ENCODE assay signal across 8 worm cellular contexts in genomic region chrX:16901906-16902383, ce11.
TF ChIP-seq lines count a peak whose summit lies in the region.
"Not testable (repeated sequence)": the region's sequence is repeated elsewhere in the genome, so short reads cannot be mapped to it uniquely, and the experiment has no call there.

No protein-coding gene starts in this region.

TF ChIP-seq in whole organism, L1 larva, 84 proteins besides CTCF, POLR2A, EP300 and RAD21 (continues in another document):
- TF ChIP-seq skn-1 (tag; optimal IDR thresholded peaks at IDR 0.05; lab: Kevin White, UChicago) = peak; percentile 13
- TF ChIP-seq nhr-20 (tag; optimal IDR thresholded peaks at IDR 0.05; lab: Kevin White, UChicago) = peak; percentile 79
- peak; percentile 21 for TF ChIP-seq xbp-1 (tag; optimal IDR thresholded peaks at IDR 0.05; lab: Kevin White, UChicago)
- peak; percentile 50 for TF ChIP-seq lir-3 (tag; optimal IDR thresholded peaks at IDR 0.05; lab: Kevin White, UChicago; ENCODE audit: poor library complexity)
- peak; percentile 34 for TF ChIP-seq C16A3.4 (tag; optimal IDR thresholded peaks at IDR 0.05; lab: Kevin White, UChicago)
- TF ChIP-seq lin-35 (GFP tag; optimal IDR thresholded peaks at IDR 0.05; lab: Kevin White, UChicago) = peak; percentile 32 to 70
- TF ChIP-seq nhr-90 (tag; optimal IDR thresholded peaks at IDR 0.05; lab: Kevin White, UChicago; ENCODE audit: poor library complexity) = peak; percentile 61
- TF ChIP-seq mdl-1 (tag; optimal IDR thresholded peaks at IDR 0.05; lab: Kevin White, UChicago) = peak in 1 of 2 experiments; percentile 84
- peak; percentile 80 for TF ChIP-seq snu-23 (GFP tag; optimal IDR thresholded peaks at IDR 0.05; lab: Kevin White, UChicago)
- peak; percentile 41; the same call in 1 of the 2 replicates for TF ChIP-seq mab-9 (GFP tag; IDR thresholded peaks at IDR 0.05; lab: Robert Waterston, UW)

TF ChIP-seq in whole organism, L2 larva, 48 proteins besides CTCF, POLR2A, EP300 and RAD21:
- TF ChIP-seq fos-1 (tag; optimal IDR thresholded peaks at IDR 0.05; lab: Kevin White, UChicago) (peak; percentile 19), sma-3 (GFP tag; optimal IDR thresholded peaks at IDR 0.05; lab: Kevin White, UChicago) (peak; percentile 51), blmp-1 (tag; optimal IDR thresholded peaks at IDR 0.05; lab: Kevin White, UChicago; ENCODE audit: insufficient read depth) (peak; percentile 42), C34F6.9 (tag; optimal IDR thresholded peaks at IDR 0.05; lab: Kevin White, UChicago) (peak; percentile 43), sma-9 (GFP tag; optimal IDR thresholded peaks at IDR 0.05; lab: Kevin White, UChicago) (peak; percentile 72), nhr-21 (tag; optimal IDR thresholded peaks at IDR 0.05; lab: Kevin White, UChicago) (peak; percentile 65), nhr-129 (tag; optimal IDR thresholded peaks at IDR 0.05; lab: Kevin White, UChicago) (peak; percentile 85), mdl-1 (tag; optimal IDR thresholded peaks at IDR 0.05; lab: Kevin White, UChicago) (peak in 1 of 2 experiments; percentile 36), nhr-25 (tag; optimal IDR thresholded peaks at IDR 0.05; lab: Kevin White, UChicago) (peak; percentile 85), F13H6.1 (tag; optimal IDR thresholded peaks at IDR 0.05; lab: Kevin White, UChicago) (peak; percentile 34)
- TF ChIP-seq sma-9 (tag; optimal IDR thresholded peaks at IDR 0.05; lab: Kevin White, UChicago) = not testable (repeated sequence)

TF ChIP-seq in whole organism, L3 larva, 47 proteins besides CTCF, POLR2A, EP300 and RAD21:
- TF ChIP-seq nfya-1 (tag; optimal IDR thresholded peaks at IDR 0.05; lab: Kevin White, UChicago; ENCODE audit: insufficient read depth) (peak; percentile 43), elt-1 (tag; optimal IDR thresholded peaks at IDR 0.05; lab: Kevin White, UChicago) (peak; percentile 20), nhr-23 (tag; optimal IDR thresholded peaks at IDR 0.05; lab: Kevin White, UChicago) (peak; percentile 25), nhr-25 (tag; optimal IDR thresholded peaks at IDR 0.05; lab: Kevin White, UChicago) (peak; percentile 72), elt-2 (tag; optimal IDR thresholded peaks at IDR 0.05; lab: Kevin White, UChicago) (peak; percentile 9)

TF ChIP-seq in whole organism, L4 larva, 104 proteins besides CTCF, POLR2A, EP300 and RAD21 (continues in another document):
- TF ChIP-seq arid-1 (GFP tag; conservative IDR thresholded peaks at IDR 0.05; lab: Robert Waterston, UW) (0 out of 2 replicates have a peak, but pooled peaks have one; percentile 27), mxl-3 (GFP tag; optimal IDR thresholded peaks at IDR 0.05; lab: Kevin White, UChicago) (peak; percentile 79), dmd-6 (GFP tag; IDR thresholded peaks at IDR 0.05; lab: Robert Waterston, UW) (peak; percentile 79), aha-1 (tag; lab: Kevin White, UChicago) (peak; percentile 53), tra-1 (GFP tag; IDR thresholded peaks at IDR 0.05; lab: Robert Waterston, UW) (peak; percentile 54; the same call in 1 of the 2 replicates), hlh-30 (tag; optimal IDR thresholded peaks at IDR 0.05; lab: Kevin White, UChicago; ENCODE audit: insufficient read depth) (peak; percentile 96), nhr-11 (tag; optimal IDR thresholded peaks at IDR 0.05; lab: Kevin White, UChicago) (peak; percentile 18), nhr-25 (tag; optimal IDR thresholded peaks at IDR 0.05; lab: Kevin White, UChicago; ENCODE audit: borderline replicate concordance, insufficient read depth) (peak; percentile 42), T26A8.4 (GFP tag; IDR thresholded peaks at IDR 0.05; lab: Robert Waterston, UW) (0 out of 2 replicates have a peak, but pooled peaks have one; percentile 31), mdl-1 (tag; optimal IDR thresholded peaks at IDR 0.05; lab: Kevin White, UChicago) (peak; percentile 28 to 84), nhr-28 (tag; optimal IDR thresholded peaks at IDR 0.05; lab: Kevin White, UChicago) (peak; percentile 67)

TF ChIP-seq in whole organism, late embryonic, 69 proteins besides CTCF, POLR2A, EP300 and RAD21:
- peak; percentile 22 for TF ChIP-seq ceh-31 (tag; optimal IDR thresholded peaks at IDR 0.05; lab: Kevin White, UChicago)
- peak; percentile 91 for TF ChIP-seq hlh-30 (tag; optimal IDR thresholded peaks at IDR 0.05; lab: Kevin White, UChicago; ENCODE audit: insufficient read depth)
- TF ChIP-seq unc-55 (GFP tag; optimal IDR thresholded peaks at IDR 0.05; lab: Kevin White, UChicago) = peak; percentile 34
- TF ChIP-seq tbx-2 (tag; optimal IDR thresholded peaks at IDR 0.05; lab: Kevin White, UChicago) = peak; percentile 18

TF ChIP-seq in whole organism, midembryonic, 9 proteins besides CTCF, POLR2A, EP300 and RAD21:
- TF ChIP-seq ztf-23 (GFP tag; IDR thresholded peaks at IDR 0.05; lab: Robert Waterston, UW) = 0 out of 2 replicates have a peak, but pooled peaks have one; percentile 52

TF ChIP-seq in whole organism, mixed stage, embryonic, 35 proteins besides CTCF, POLR2A, EP300 and RAD21:
- peak; percentile 28 for TF ChIP-seq unc-120 (tag; optimal IDR thresholded peaks at IDR 0.05; lab: Kevin White, UChicago; ENCODE audit: poor library complexity, severe bottlenecking)

TF ChIP-seq in whole organism, young adult, 124 proteins besides CTCF, POLR2A, EP300 and RAD21:
- TF ChIP-seq zfh-2 (GFP tag; conservative IDR thresholded peaks at IDR 0.05; lab: Robert Waterston, UW) = 0 out of 2 replicates have a peak, but pooled peaks have one; percentile 16
- TF ChIP-seq attf-5 (GFP tag; optimal IDR thresholded peaks at IDR 0.05; lab: Kevin White, UChicago) = peak; percentile 26
- peak; percentile 2 for TF ChIP-seq nhr-80 (tag; optimal IDR thresholded peaks at IDR 0.05; lab: Kevin White, UChicago)
- TF ChIP-seq let-526 (GFP tag; IDR thresholded peaks at IDR 0.05; lab: Robert Waterston, UW) = peak; percentile 51; the same call in 1 of the 2 replicates
- TF ChIP-seq lir-1 (GFP tag; conservative IDR thresholded peaks at IDR 0.05; lab: Robert Waterston, UW) = 0 out of 2 replicates have a peak, but pooled peaks have one; percentile 20
- peak; percentile 11 for TF ChIP-seq ceh-27 (GFP tag; optimal IDR thresholded peaks at IDR 0.05; lab: Kevin White, UChicago)
- TF ChIP-seq pbrm-1 (GFP tag; IDR thresholded peaks at IDR 0.05; lab: Robert Waterston, UW) = peak; percentile 64
- peak; percentile 67; the same call in 1 of the 2 replicates for TF ChIP-seq Y67H2A.10 (GFP tag; conservative IDR thresholded peaks at IDR 0.05; lab: Robert Waterston, UW)
- 0 out of 2 replicates have a peak, but pooled peaks have one; percentile 37 for TF ChIP-seq egl-44 (GFP tag; IDR thresholded peaks at IDR 0.05; lab: Robert Waterston, UW)
- peak; percentile 58; the same call in 1 of the 2 replicates for TF ChIP-seq K11D2.4 (GFP tag; IDR thresholded peaks at IDR 0.05; lab: Robert Waterston, UW)
- TF ChIP-seq C06A6.2 (GFP tag; conservative IDR thresholded peaks at IDR 0.05; lab: Robert Waterston, UW) = peak; percentile 50; the same call in 1 of the 2 replicates
- peak; percentile 54; the same call in 1 of the 2 replicates for TF ChIP-seq lin-26 (GFP tag; IDR thresholded peaks at IDR 0.05; lab: Robert Waterston, UW)
- TF ChIP-seq dox-1 (GFP tag; IDR thresholded peaks at IDR 0.05; lab: Robert Waterston, UW) = peak; percentile 47
- TF ChIP-seq hmg-1.2 (GFP tag; IDR thresholded peaks at IDR 0.05; lab: Robert Waterston, UW) = peak; percentile 40; the same call in 1 of the 2 replicates
- TF ChIP-seq nfyb-1 (GFP tag; IDR thresholded peaks at IDR 0.05; lab: Robert Waterston, UW) = peak; percentile 46; the same call in 1 of the 2 replicates
- 0 out of 2 replicates have a peak, but pooled peaks have one; percentile 59 for TF ChIP-seq ekl-4 (GFP tag; IDR thresholded peaks at IDR 0.05; lab: Robert Waterston, UW)
- 0 out of 2 replicates have a peak, but pooled peaks have one; percentile 11 for TF ChIP-seq hmg-20 (GFP tag; IDR thresholded peaks at IDR 0.05; lab: Robert Waterston, UW)
- TF ChIP-seq mcd-1 (GFP tag; IDR thresholded peaks at IDR 0.05; lab: Robert Waterston, UW) = peak; percentile 49
- not testable (repeated sequence) for TF ChIP-seq cebp-1 (GFP tag; IDR thresholded peaks at IDR 0.05; lab: Robert Waterston, UW)
- peak; percentile 73 for TF ChIP-seq cebp-1 (tag; optimal IDR thresholded peaks at IDR 0.05; lab: Kevin White, UChicago)
- TF ChIP-seq rcor-1 (GFP tag; IDR thresholded peaks at IDR 0.05; lab: Robert Waterston, UW) = peak; percentile 67
- TF ChIP-seq nhr-120 (GFP tag; IDR thresholded peaks at IDR 0.05; lab: Robert Waterston, UW) = 0 out of 2 replicates have a peak, but pooled peaks have one; percentile 5
- TF ChIP-seq chd-7 (tag; optimal IDR thresholded peaks at IDR 0.05; lab: Kevin White, UChicago) = peak; percentile 40
- 0 out of 2 replicates have a peak, but pooled peaks have one; percentile 62 for TF ChIP-seq madf-3 (GFP tag; IDR thresholded peaks at IDR 0.05; lab: Robert Waterston, UW)
TF ChIP-seq in whole organism, young adult: peak in this region for 23; not testable (repeated sequence) for 101.
